Worm (Caenorhabditis elegans) whole organism, L1 larva: ENCODE measurements around the gene spo-11.

Experiments
- blmp-1 ChIP-seq: fragments of 150-350 bp; optimal IDR thresholded peaks from 2 replicates; lab custom pipeline; 2014; ENCODE audit warnings: missing biosample characterization, missing genetic modification characterization
- ceh-8 ChIP-seq: fragments of 200-800 bp; sonication (Bioruptor generic); optimal IDR thresholded peaks from 2 replicates; lab custom pipeline; 2018; ENCODE audit warnings: mild to moderate bottlenecking, missing genetic modification characterization, moderate library complexity, missing compliant biosample characterization
- ceh-82 ChIP-seq, 3 experiments: fragments of 150-350 bp in 1 of 3; sonication (generic microtip) in 2 of 3; optimal IDR thresholded peaks; 2 replicates each; lab custom pipeline; 2014 to 2017; ENCODE audit warnings: missing biosample characterization in 3 of 3, missing genetic modification characterization in 3 of 3
- dpl-1 ChIP-seq, 3 experiments: fragments of 150-350 bp in 2 of 3; sonication (generic microtip) in 1 of 3; optimal IDR thresholded peaks; 2 replicates each; lab custom pipeline; 2014 to 2017; ENCODE audit warnings: missing biosample characterization in 3 of 3, missing genetic modification characterization in 3 of 3, missing genetic modification reagents in 3 of 3
- dsc-1 ChIP-seq: sonication (generic microtip); optimal IDR thresholded peaks from 2 replicates; lab custom pipeline; 2016; ENCODE audit warnings: mild to moderate bottlenecking, missing genetic modification characterization, missing compliant biosample characterization
- efl-3 ChIP-seq: fragments of 200-800 bp; sonication (Bioruptor generic); optimal IDR thresholded peaks from 2 replicates; lab custom pipeline; 2018; ENCODE audit warnings: mild to moderate bottlenecking, missing genetic modification characterization, missing compliant biosample characterization
- egl-27 ChIP-seq, 2 experiments: fragments of 150-350 bp in 1 of 2; sonication (generic microtip); optimal IDR thresholded peaks; 3 replicates each; lab custom pipeline; 2017 to 2018; ENCODE audit warnings: missing biosample characterization in 2 of 2, missing genetic modification characterization in 2 of 2, missing genetic modification reagents in 2 of 2
- elt-2 ChIP-seq: sonication (generic microtip); optimal IDR thresholded peaks from 2 replicates; lab custom pipeline; 2016; ENCODE audit warnings: missing genetic modification characterization, mild to moderate bottlenecking, inconsistent platforms, missing compliant biosample characterization, missing genetic modification reagents
- elt-3 ChIP-seq, 6 experiments: fragments of 150-350 bp in 1 of 6; sonication (generic microtip); optimal IDR thresholded peaks; 2 replicates each; lab custom pipeline; 2017 to 2018; ENCODE audit warnings: missing biosample characterization in 6 of 6, missing genetic modification characterization in 6 of 6, inconsistent platforms in 1 of 6
- ets-5 ChIP-seq: fragments of 200-800 bp; sonication (Bioruptor generic); IDR thresholded peaks from 2 replicates; pipeline ENCODE4 v1.3.6; 2022; ENCODE audit warnings: missing genetic modification characterization, missing compliant biosample characterization
- fkh-10 ChIP-seq: sonication (generic microtip); optimal IDR thresholded peaks from 2 replicates; lab custom pipeline; 2017; ENCODE audit warnings: missing biosample characterization, missing genetic modification reagents, missing genetic modification characterization
- fkh-4 ChIP-seq: sonication (generic microtip); optimal IDR thresholded peaks from 2 replicates; lab custom pipeline; 2016; ENCODE audit warnings: missing compliant biosample characterization, missing genetic modification characterization, borderline replicate concordance
- fkh-8 ChIP-seq: sonication (generic microtip); optimal IDR thresholded peaks from 2 replicates; lab custom pipeline; 2016; ENCODE audit warnings: mild to moderate bottlenecking, missing genetic modification characterization, missing compliant biosample characterization
- hlh-17 ChIP-seq: fragments of 200-800 bp; sonication (Bioruptor generic); optimal IDR thresholded peaks from 2 replicates; lab custom pipeline; 2018; ENCODE audit warnings: missing genetic modification characterization, mild to moderate bottlenecking, missing compliant biosample characterization, moderate library complexity, borderline replicate concordance
- hpl-2 ChIP-seq: fragments of 150-350 bp; optimal IDR thresholded peaks from 2 replicates; lab custom pipeline; 2014; ENCODE audit warnings: missing biosample characterization, missing genetic modification reagents, missing genetic modification characterization
- irx-1 ChIP-seq: sonication (generic microtip); optimal IDR thresholded peaks from 2 replicates; lab custom pipeline; 2016; ENCODE audit warnings: missing genetic modification characterization, missing compliant biosample characterization
- isw-1 ChIP-seq: fragments of 200-800 bp; sonication (Bioruptor generic); IDR thresholded peaks from 2 replicates; pipeline ENCODE4 v1.3.6; 2022; ENCODE audit warnings: missing genetic modification characterization, missing compliant biosample characterization
- jun-1 ChIP-seq: fragments of 150-350 bp; optimal IDR thresholded peaks from 2 replicates; lab custom pipeline; 2014; ENCODE audit warnings: missing biosample characterization, missing genetic modification reagents, missing genetic modification characterization
- lin-35 ChIP-seq, 2 experiments: fragments of 150-350 bp; optimal IDR thresholded peaks; 2 replicates each; lab custom pipeline; 2014; ENCODE audit warnings: missing biosample characterization in 2 of 2, missing genetic modification characterization in 2 of 2, missing genetic modification reagents in 2 of 2
- lin-39 ChIP-seq: fragments of 150-350 bp; optimal IDR thresholded peaks from 2 replicates; lab custom pipeline; 2014; ENCODE audit warnings: missing biosample characterization, missing genetic modification reagents, missing genetic modification characterization
- lir-3 ChIP-seq: sonication (generic microtip); optimal IDR thresholded peaks from 2 replicates; lab custom pipeline; 2016; ENCODE audit warnings: mild to moderate bottlenecking, missing genetic modification characterization, moderate library complexity, missing compliant biosample characterization; ENCODE audit not compliant: poor library complexity
- lsy-2 ChIP-seq, 2 experiments: fragments of 150-350 bp; optimal IDR thresholded peaks; 2 replicates each; lab custom pipeline; 2014; ENCODE audit warnings: missing biosample characterization in 2 of 2, missing genetic modification characterization in 2 of 2
- mab-9 ChIP-seq: fragments of 200-800 bp; sonication (Bioruptor generic); IDR thresholded peaks from 2 replicates; pipeline ENCODE4 v1.3.6; 2022; ENCODE audit warnings: missing genetic modification reagents, missing genetic modification characterization, missing compliant biosample characterization
- mef-2 ChIP-seq: fragments of 150-350 bp; optimal IDR thresholded peaks from 2 replicates; lab custom pipeline; 2014; ENCODE audit warnings: missing biosample characterization, missing genetic modification characterization
- mep-1 ChIP-seq: fragments of 150-350 bp; optimal IDR thresholded peaks from 2 replicates; lab custom pipeline; 2014; ENCODE audit warnings: missing biosample characterization, missing genetic modification characterization
- nhr-11 ChIP-seq: fragments of 150-350 bp; optimal IDR thresholded peaks from 2 replicates; lab custom pipeline; 2014; ENCODE audit warnings: missing biosample characterization, missing genetic modification characterization
- nhr-12 ChIP-seq: sonication (generic microtip); optimal IDR thresholded peaks from 2 replicates; lab custom pipeline; 2017; ENCODE audit warnings: missing biosample characterization, missing genetic modification characterization
- nhr-19 ChIP-seq: fragments of 200-800 bp; sonication (Bioruptor generic); conservative IDR thresholded peaks from 2 replicates; pipeline ENCODE4 v1.3.6; 2022; ENCODE audit warnings: missing genetic modification characterization, missing compliant biosample characterization
- nhr-20 ChIP-seq: sonication (generic microtip); optimal IDR thresholded peaks from 2 replicates; lab custom pipeline; 2016; ENCODE audit warnings: mild to moderate bottlenecking, missing genetic modification characterization, missing compliant biosample characterization
- nhr-28 ChIP-seq: fragments of 150-350 bp; optimal IDR thresholded peaks from 2 replicates; lab custom pipeline; 2014; ENCODE audit warnings: missing biosample characterization, missing genetic modification characterization
- nhr-47 ChIP-seq: sonication (generic microtip); optimal IDR thresholded peaks from 2 replicates; lab custom pipeline; 2016; ENCODE audit warnings: mild to moderate bottlenecking, missing genetic modification characterization, moderate library complexity, missing compliant biosample characterization
- nhr-71 ChIP-seq: sonication (generic microtip); optimal IDR thresholded peaks from 2 replicates; lab custom pipeline; 2016; ENCODE audit warnings: mild to moderate bottlenecking, missing genetic modification characterization, moderate library complexity, missing compliant biosample characterization
- nhr-85 ChIP-seq: sonication (generic microtip); peaks from one replicate; lab custom pipeline; 2016; ENCODE audit warnings: missing genetic modification characterization, inconsistent platforms, missing compliant biosample characterization
- pax-3 ChIP-seq: fragments of 200-800 bp; sonication (Bioruptor generic); optimal IDR thresholded peaks from 2 replicates; lab custom pipeline; 2018; ENCODE audit warnings: mild to moderate bottlenecking, missing genetic modification characterization, moderate library complexity, missing compliant biosample characterization
- snu-23 ChIP-seq: sonication (generic microtip); optimal IDR thresholded peaks from 2 replicates; lab custom pipeline; 2016; ENCODE audit warnings: missing genetic modification characterization, missing compliant biosample characterization
- sox-4 ChIP-seq: sonication (generic microtip); optimal IDR thresholded peaks from 2 replicates; lab custom pipeline; 2016; ENCODE audit warnings: missing genetic modification characterization, missing compliant biosample characterization
- swsn-7 ChIP-seq: sonication (generic microtip); optimal IDR thresholded peaks from 2 replicates; lab custom pipeline; 2016; ENCODE audit warnings: missing genetic modification characterization, missing compliant biosample characterization
- unc-30 ChIP-seq: sonication (generic microtip); optimal IDR thresholded peaks from 2 replicates; lab custom pipeline; 2017; ENCODE audit warnings: missing biosample characterization, missing genetic modification characterization
- unc-86 ChIP-seq: sonication (generic microtip); optimal IDR thresholded peaks from 2 replicates; lab custom pipeline; 2016; ENCODE audit warnings: missing genetic modification characterization, missing compliant biosample characterization
- unc-98 ChIP-seq: fragments of 200-800 bp; sonication (Bioruptor generic); IDR thresholded peaks from 2 replicates; pipeline ENCODE4 v1.3.6; 2022; ENCODE audit warnings: missing genetic modification characterization, missing compliant biosample characterization
- ztf-11 ChIP-seq, 2 experiments: sonication (generic microtip); optimal IDR thresholded peaks; 2 replicates each; lab custom pipeline; 2016 to 2017; ENCODE audit warnings: missing genetic modification characterization in 2 of 2, missing biosample characterization in 1 of 2, missing compliant biosample characterization in 1 of 2
- ztf-4 ChIP-seq: fragments of 150-350 bp; optimal IDR thresholded peaks from 2 replicates; lab custom pipeline; 2014; ENCODE audit warnings: missing biosample characterization, missing genetic modification characterization

Gene spo-11

ce11 chrIV:11142314-11143227 is 17.9 kb upstream of the spo-11 start, which contains the start of gene skih-2 (continued):
- TF ChIP-seq jun-1 (tag; lab: Kevin White, UChicago) = no peak
- peak in 2 of 3 experiments; percentile 12 to 41 for TF ChIP-seq ceh-82 (tag; optimal IDR thresholded peaks at IDR 0.05; lab: Kevin White, UChicago)
- no peak for TF ChIP-seq fkh-4 (tag; lab: Kevin White, UChicago)
- TF ChIP-seq nhr-85 = peak; percentile 68
- TF ChIP-seq elt-2 = no peak
- TF ChIP-seq nhr-47 (tag; lab: Kevin White, UChicago) = peak; percentile 71
- TF ChIP-seq blmp-1 (tag; lab: Kevin White, UChicago) = peak; percentile 27
- TF ChIP-seq fkh-8 (tag; lab: Kevin White, UChicago) = no peak
- TF ChIP-seq isw-1 = peak; percentile 26
- no peak for TF ChIP-seq unc-98 (GFP tag; lab: Robert Waterston, UW)
- TF ChIP-seq mab-9 (GFP tag; lab: Robert Waterston, UW) = no peak
- TF ChIP-seq nhr-19 = peak; percentile 68
- TF ChIP-seq ets-5 (GFP tag; lab: Robert Waterston, UW) = no peak
- TF ChIP-seq unc-30 (tag; lab: Kevin White, UChicago) = no peak
- TF ChIP-seq lsy-2 (tag; optimal IDR thresholded peaks at IDR 0.05; lab: Kevin White, UChicago) = peak; percentile 80 to 86
- TF ChIP-seq hpl-2 (GFP tag; lab: Kevin White, UChicago) = no peak
- no peak for TF ChIP-seq ceh-8 (GFP tag; lab: Kevin White, UChicago)
- TF ChIP-seq mef-2 (tag; lab: Kevin White, UChicago) = no peak
- TF ChIP-seq dpl-1 (GFP tag; optimal IDR thresholded peaks at IDR 0.05; lab: Kevin White, UChicago) = peak; percentile 92 to 95 (median 93)
- peak; percentile 64 for TF ChIP-seq nhr-71
- TF ChIP-seq pax-3 = no peak
- TF ChIP-seq irx-1 = peak; percentile 40
- TF ChIP-seq nhr-11 (tag; lab: Kevin White, UChicago) = no peak
- TF ChIP-seq hlh-17 (GFP tag; lab: Kevin White, UChicago) = no peak
- TF ChIP-seq snu-23 (GFP tag; lab: Kevin White, UChicago) = peak; percentile 55
- peak; percentile 94 to 95 for TF ChIP-seq lin-35 (GFP tag; optimal IDR thresholded peaks at IDR 0.05; lab: Kevin White, UChicago)
- TF ChIP-seq elt-3 (tag; optimal IDR thresholded peaks at IDR 0.05; lab: Kevin White, UChicago) = no peak
- no peak for TF ChIP-seq fkh-10 (GFP tag; lab: Kevin White, UChicago)
- TF ChIP-seq lin-39 (tag; lab: Kevin White, UChicago) = peak; percentile 18
- TF ChIP-seq ztf-4 (tag; lab: Kevin White, UChicago) = no peak
- no peak for TF ChIP-seq egl-27 (tag; optimal IDR thresholded peaks at IDR 0.05; lab: Kevin White, UChicago)
- no peak for TF ChIP-seq ztf-11 (tag; optimal IDR thresholded peaks at IDR 0.05; lab: Kevin White, UChicago)
- TF ChIP-seq efl-3 (GFP tag; lab: Kevin White, UChicago) = no peak
- TF ChIP-seq mep-1 (tag; lab: Kevin White, UChicago) = peak; percentile 70
- TF ChIP-seq sox-4 (tag; lab: Kevin White, UChicago) = no peak
- TF ChIP-seq nhr-28 = no peak
- peak; percentile 52 for TF ChIP-seq swsn-7 (tag; lab: Kevin White, UChicago)
- no peak for TF ChIP-seq nhr-12 (tag; lab: Kevin White, UChicago)
- no peak for TF ChIP-seq unc-86
- TF ChIP-seq dsc-1 (tag; lab: Kevin White, UChicago) = peak; percentile 37
- no peak for TF ChIP-seq lir-3
- peak; percentile 36 for TF ChIP-seq nhr-20 (tag; lab: Kevin White, UChicago)
